Worm (Caenorhabditis elegans) whole organism, mixed stage, embryonic: ENCODE measurements around the gene ceh-36.

Source experiments
- nhr-237 ChIP-seq: fragments of 150-350 bp; optimal IDR thresholded peaks from 2 replicates; lab custom pipeline; 2014; ENCODE audit warnings: missing biosample characterization, missing genetic modification characterization
- nhr-28 ChIP-seq: fragments of 150-350 bp; optimal IDR thresholded peaks from 2 replicates; lab custom pipeline; 2014; ENCODE audit warnings: missing biosample characterization, missing genetic modification characterization
- snpc-4 ChIP-seq: fragments of 150-350 bp; optimal IDR thresholded peaks from 2 replicates; lab custom pipeline; 2014; ENCODE audit warnings: missing biosample characterization, missing genetic modification characterization

- TF ChIP-seq snpc-4 (tag; lab: Kevin White, UChicago) (no peak), nhr-237 (no peak), nhr-28 (tag; lab: Kevin White, UChicago) (no peak)
Observed at ce11 chrX:14194251-14194650, 7.9 kb upstream of the ceh-36 start.
